Worm (Caenorhabditis elegans) whole organism, L4/young adult: ENCODE measurements around the gene C26B9.7.

Experiments
- W03F9.2 ChIP-seq: fragments of 150-350 bp; optimal IDR thresholded peaks from 2 replicates; lab custom pipeline; 2014; ENCODE audit warnings: missing biosample characterization, missing genetic modification characterization
- dao-5 ChIP-seq: sonication (generic microtip); optimal IDR thresholded peaks from 2 replicates; lab custom pipeline; 2016; ENCODE audit warnings: missing genotype, missing genetic modification characterization, moderate library complexity, missing compliant biosample characterization
- him-1 ChIP-seq: sonication (generic microtip); optimal IDR thresholded peaks from 2 replicates; lab custom pipeline; 2016; ENCODE audit warnings: missing genotype, missing genetic modification reagents, missing genetic modification characterization, missing compliant biosample characterization

C26B9.7 gene

DNA sequence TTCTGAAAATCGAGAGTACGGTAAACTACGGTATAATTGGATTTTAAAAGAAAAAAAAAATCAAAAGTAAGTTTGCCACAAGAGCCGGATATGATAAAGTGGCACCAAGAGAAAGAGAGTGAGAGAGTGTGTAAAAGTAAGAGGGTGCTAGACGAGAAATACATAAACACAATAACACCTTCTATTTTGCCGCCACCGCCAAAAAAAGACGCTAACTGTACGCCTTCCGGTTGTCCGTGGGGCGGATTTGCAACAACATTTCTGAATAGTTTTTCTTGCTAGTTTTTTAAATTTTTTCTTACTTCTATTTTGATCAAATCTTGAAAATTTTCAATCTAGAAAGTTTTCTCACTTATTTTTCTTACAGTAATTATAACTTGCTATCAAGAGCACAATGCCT lies 30.5 kb downstream of the C26B9.7 start, which contains the start of gene F35C8.8:
F35C8.8 (minus strand) TSS at position 2 of the 400 bp plus-strand sequence.
- TF ChIP-seq W03F9.2 (tag; lab: Kevin White, UChicago) (no peak), dao-5 (no peak), him-1 (tag; lab: Kevin White, UChicago) (no peak)

DNA sequence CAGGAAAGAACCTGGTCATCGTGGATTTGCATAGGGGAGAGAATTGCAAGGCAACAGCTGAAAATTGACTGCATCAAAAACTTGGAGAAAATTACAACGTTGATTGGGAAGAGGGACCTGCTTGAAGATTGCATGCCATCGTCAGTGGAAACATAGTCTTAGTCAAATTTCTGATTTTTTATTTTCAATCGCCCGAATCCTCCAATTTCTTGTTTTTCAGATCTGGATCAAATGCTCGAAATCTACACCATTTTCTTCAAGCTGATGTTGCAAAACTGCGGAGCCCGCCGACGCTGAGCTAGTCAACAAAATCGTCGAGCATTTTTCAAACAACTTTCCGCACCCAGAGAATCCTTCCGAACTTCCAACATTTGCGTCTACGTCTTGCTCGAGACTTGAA lies 31.5 kb downstream of the C26B9.7 start:
- TF ChIP-seq him-1 (tag; lab: Kevin White, UChicago) (no peak), dao-5 (no peak), W03F9.2 (tag; lab: Kevin White, UChicago) (no peak)

DNA sequence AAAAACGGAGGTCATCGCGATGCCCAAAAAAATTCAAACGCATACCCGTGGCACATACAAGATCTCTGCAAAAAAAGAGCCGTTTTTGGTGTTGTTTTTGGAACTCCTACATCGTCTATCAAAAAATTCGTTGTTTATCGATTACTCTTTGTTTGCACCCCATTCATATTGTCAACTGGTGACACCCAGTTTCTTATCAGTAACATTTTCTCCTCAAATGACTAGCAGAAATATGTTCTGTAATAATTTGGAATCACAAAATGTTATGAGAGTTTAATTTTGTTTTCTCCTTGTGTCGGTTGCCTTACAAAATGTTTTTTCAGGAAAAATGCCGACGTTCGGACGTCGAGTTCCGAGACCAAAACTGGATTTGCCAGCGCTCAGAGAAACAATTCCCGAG lies 32.6 kb downstream of the C26B9.7 start, which contains the start of gene sek-4:
sek-4 (plus strand) TSS at position 318 of the 400 bp plus-strand sequence.
- TF ChIP-seq dao-5 (no peak), W03F9.2 (tag; lab: Kevin White, UChicago) (no peak), him-1 (tag; lab: Kevin White, UChicago) (no peak)

DNA sequence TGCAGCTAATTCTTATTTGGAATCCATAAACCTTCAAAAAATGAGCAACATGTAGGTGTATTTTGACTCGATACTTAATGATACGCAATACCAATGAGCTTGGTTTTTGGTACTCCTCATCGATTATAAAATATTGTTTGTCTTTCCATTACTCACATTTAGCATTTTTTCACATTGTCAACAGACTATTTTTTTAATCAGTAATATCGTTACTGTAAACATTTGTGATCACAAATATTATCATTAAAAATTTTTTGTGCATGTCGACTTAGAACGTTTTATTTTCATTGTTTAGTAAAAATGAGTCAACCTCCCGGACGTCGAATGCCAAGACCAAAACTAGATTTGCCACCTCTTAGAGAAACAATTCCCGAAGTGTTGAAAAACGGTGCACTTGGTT lies 35.2 kb downstream of the C26B9.7 start, which contains the start of gene sek-5:
sek-5 (plus strand) TSS at position 301 of the 400 bp plus-strand sequence.
- TF ChIP-seq him-1 (tag; lab: Kevin White, UChicago) (no peak), dao-5 (no peak), W03F9.2 (tag; lab: Kevin White, UChicago) (no peak)

DNA sequence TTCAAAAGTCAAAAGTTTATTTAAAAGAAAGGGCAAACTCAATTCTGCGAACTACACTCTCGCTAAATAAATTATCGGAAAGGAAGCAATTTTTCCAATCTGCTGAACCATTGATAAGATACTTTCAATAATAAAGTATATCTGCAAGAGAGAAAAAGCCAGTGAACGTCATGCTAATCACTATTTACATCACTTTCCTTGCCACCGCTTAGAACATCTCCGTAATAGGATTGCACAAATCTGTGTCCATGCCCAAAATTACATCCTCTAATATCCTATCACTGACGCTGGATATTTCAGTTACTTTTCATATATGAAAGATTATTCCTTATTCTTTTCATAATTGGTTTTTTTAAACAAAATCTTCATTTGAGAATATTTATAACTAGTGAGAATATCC lies 40.7 kb downstream of the C26B9.7 start:
- no peak for TF ChIP-seq W03F9.2 (tag; lab: Kevin White, UChicago)
- TF ChIP-seq him-1 (tag; lab: Kevin White, UChicago) = no peak

DNA sequence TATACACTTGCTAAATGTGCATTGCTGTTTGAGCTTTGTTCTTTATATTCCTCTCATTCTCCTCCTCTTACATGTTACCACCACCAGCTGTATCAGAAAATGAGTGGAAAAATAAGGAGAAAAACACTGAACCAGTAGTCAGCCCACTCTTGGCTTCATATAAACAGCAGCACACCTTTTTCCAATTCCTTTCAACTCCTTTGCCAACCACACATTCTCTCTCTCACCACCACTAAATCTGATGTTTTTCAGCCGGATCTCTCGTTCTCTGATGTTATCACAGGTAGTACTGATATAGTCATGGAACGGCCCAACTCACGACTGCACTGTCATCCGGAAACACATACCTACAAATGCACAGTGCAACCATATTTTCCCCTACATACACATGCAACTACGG lies 44.5 kb downstream of the C26B9.7 start, which contains the start of gene kcnl-3:
kcnl-3 (plus strand) TSS at position 301 of the 400 bp plus-strand sequence.
- TF ChIP-seq him-1 (tag; lab: Kevin White, UChicago) = no peak
- no peak for TF ChIP-seq W03F9.2 (tag; lab: Kevin White, UChicago)
- TF ChIP-seq dao-5 = no peak

DNA sequence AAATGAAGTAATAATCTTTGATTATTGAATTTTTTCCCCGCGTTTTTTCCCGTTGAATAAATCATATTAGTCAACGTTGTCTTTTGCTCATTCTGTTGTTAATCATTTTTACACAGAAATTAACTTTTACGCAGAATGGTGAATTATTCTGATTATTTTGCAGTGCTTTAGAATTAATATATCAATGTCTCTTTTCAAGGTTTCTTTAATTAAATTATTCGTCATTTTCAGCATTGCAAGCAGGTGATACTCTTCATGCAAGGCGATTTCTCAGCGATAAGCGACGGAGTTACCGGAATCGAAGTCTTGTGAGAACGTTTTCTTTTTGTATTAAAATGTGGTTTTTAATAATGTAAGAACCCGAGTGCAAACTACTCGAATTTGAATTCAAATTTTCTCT lies 45.5 kb downstream of the C26B9.7 start:
- no peak for TF ChIP-seq dao-5
- TF ChIP-seq W03F9.2 (tag; lab: Kevin White, UChicago) = no peak
- TF ChIP-seq him-1 (tag; lab: Kevin White, UChicago) = no peak
